Fruit fly (Drosophila melanogaster): Measurements from ENCODE around the gene CG42680.

Gene CG42680

DNA sequence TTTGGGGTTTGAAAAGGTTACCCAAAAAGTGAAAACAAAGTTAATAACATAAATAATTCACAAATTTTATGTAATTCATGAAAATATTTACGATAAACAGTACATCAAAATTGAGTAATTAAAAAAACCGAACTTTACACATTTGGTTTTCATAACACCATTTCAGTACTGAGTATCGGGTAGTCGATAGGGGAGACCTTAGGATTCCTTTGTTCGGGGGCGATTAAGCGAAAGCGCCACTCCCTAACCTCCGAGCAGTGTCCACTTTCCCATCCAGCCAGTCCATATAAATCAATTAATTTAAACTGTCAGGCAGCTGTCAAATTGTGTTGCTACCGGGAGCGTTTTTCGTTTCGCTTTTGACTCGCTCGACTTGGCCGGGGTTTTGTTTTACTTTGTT lies 25.7 kb downstream of the CG42680 start (continued):
- TF ChIP-seq btn (GFP tag; optimal IDR thresholded peaks at IDR 0.05) (no peak), CG2199 (GFP tag; IDR thresholded peaks at IDR 0.05) (no peak), scrt (GFP tag; optimal IDR thresholded peaks at IDR 0.05) (no peak), zf30C (GFP tag; optimal IDR thresholded peaks at IDR 0.05) (no peak), CG17829 (tag; optimal IDR thresholded peaks at IDR 0.05) (peak; percentile 67), ssp (GFP tag; IDR thresholded peaks at IDR 0.05) (0 out of 2 replicates have a peak, but pooled peaks have one; percentile 22), lola (GFP tag; optimal IDR thresholded peaks at IDR 0.05) (peak in 1 of 3 experiments; percentile 67), TFAM (GFP tag; optimal IDR thresholded peaks at IDR 0.05) (no peak), CG1024 (GFP tag; IDR thresholded peaks at IDR 0.05) (no peak), NK7.1 (GFP tag; optimal IDR thresholded peaks at IDR 0.05) (no peak), Ets65A (GFP tag) (no peak), luna (GFP tag; optimal IDR thresholded peaks at IDR 0.05) (no peak), ase (GFP tag; IDR thresholded peaks at IDR 0.05) (no peak), pita (GFP tag; optimal IDR thresholded peaks at IDR 0.05) (no peak), aop (GFP tag; IDR thresholded peaks at IDR 0.05) (no peak), CG10431 (GFP tag; optimal IDR thresholded peaks at IDR 0.05) (peak; percentile 16), Poxn (GFP tag; IDR thresholded peaks at IDR 0.05) (no peak), E2f2 (GFP tag; IDR thresholded peaks at IDR 0.05) (no peak), Mrtf (GFP tag; IDR thresholded peaks at IDR 0.05) (no peak), br (optimal IDR thresholded peaks at IDR 0.05) (no peak), hkb (optimal IDR thresholded peaks at IDR 0.05) (no peak), hkb (GFP tag; IDR thresholded peaks at IDR 0.05) (no peak), Dp (GFP tag; optimal IDR thresholded peaks at IDR 0.05) (no peak), CG1647 (GFP tag; optimal IDR thresholded peaks at IDR 0.05) (no peak), ap (GFP tag; IDR thresholded peaks at IDR 0.05) (no peak), Stat92E (GFP tag; optimal IDR thresholded peaks at IDR 0.05) (no peak), CG6854 (GFP tag; optimal IDR thresholded peaks at IDR 0.05) (no peak), inv (GFP tag; IDR thresholded peaks at IDR 0.05; ENCODE audit: partially characterized antibody) (no peak), CG30431 (GFP tag; optimal IDR thresholded peaks at IDR 0.05) (peak; percentile 27), CG4730 (GFP tag; IDR thresholded peaks at IDR 0.05) (no peak), CG6683 (GFP tag; optimal IDR thresholded peaks at IDR 0.05) (no peak), CHES-1-like (GFP tag; optimal IDR thresholded peaks at IDR 0.05) (no peak), CG1832 (GFP tag; optimal IDR thresholded peaks at IDR 0.05) (no peak), CG6765 (GFP tag; optimal IDR thresholded peaks at IDR 0.05) (no peak), CG2678 (tag; optimal IDR thresholded peaks at IDR 0.05) (peak; percentile 58), H15 (GFP tag; IDR thresholded peaks at IDR 0.05) (no peak), Fer1 (GFP tag; optimal IDR thresholded peaks at IDR 0.05) (no peak), lilli (GFP tag; optimal IDR thresholded peaks at IDR 0.05) (peak; percentile 32), chinmo (GFP tag; IDR thresholded peaks at IDR 0.05; ENCODE audit: partially characterized antibody) (no peak), CG8924 (tag; optimal IDR thresholded peaks at IDR 0.05) (peak; percentile 35), Nf-YB (GFP tag; optimal IDR thresholded peaks at IDR 0.05) (no peak), salm (tag; optimal IDR thresholded peaks at IDR 0.05) (no peak), E2f1 (GFP tag; IDR thresholded peaks at IDR 0.05) (0 out of 2 replicates have a peak, but pooled peaks have one; percentile 7), Xbp1 (GFP tag; optimal IDR thresholded peaks at IDR 0.05) (peak; percentile 11), CG8089 (GFP tag; optimal IDR thresholded peaks at IDR 0.05) (no peak), Ada2b (GFP tag; IDR thresholded peaks at IDR 0.05) (no peak), dati (GFP tag; IDR thresholded peaks at IDR 0.05) (no peak), hb (GFP tag; IDR thresholded peaks at IDR 0.05; ENCODE audit: partially characterized antibody) (no peak), CG2120 (GFP tag; optimal IDR thresholded peaks at IDR 0.05) (no peak), CG11560 (tag; IDR thresholded peaks at IDR 0.05) (no peak), jing (GFP tag; optimal IDR thresholded peaks at IDR 0.05) (peak; percentile 20), Hey (tag; optimal IDR thresholded peaks at IDR 0.05) (no peak), tio (GFP tag; optimal IDR thresholded peaks at IDR 0.05) (no peak)
